Fruit fly (Drosophila melanogaster): ENCODE measurements around the gene Ccz1.

dm6 chr3L:3934110-3934509 is 35.2 kb upstream of the Ccz1 start:
- TF ChIP-seq Myc (optimal IDR thresholded peaks at IDR 0.05) (no peak), Rel (GFP tag; optimal IDR thresholded peaks at IDR 0.05) (no peak), Rel (tag; optimal IDR thresholded peaks at IDR 0.05) (no peak), ey (GFP tag; optimal IDR thresholded peaks at IDR 0.05) (no peak), GATAd (GFP tag; optimal IDR thresholded peaks at IDR 0.05) (no peak), Vsx2 (GFP tag; optimal IDR thresholded peaks at IDR 0.05; ENCODE audit: partially characterized antibody) (no peak), jim (GFP tag; optimal IDR thresholded peaks at IDR 0.05) (no peak)

All from whole organism, wandering third instar larva.